Fruit fly (Drosophila melanogaster): ENCODE results near the gene jumu.

jumu gene

dm6 chr3R:10390914-10391377, 41.0 kb downstream of the jumu start (continued):
- no peak for TF ChIP-seq CG15336 (GFP tag; IDR thresholded peaks at IDR 0.05)
- no peak for TF ChIP-seq CG32006 (GFP tag; optimal IDR thresholded peaks at IDR 0.05)
- TF ChIP-seq Hr38 (GFP tag; optimal IDR thresholded peaks at IDR 0.05), result no peak
- TF ChIP-seq Eip75B (GFP tag; optimal IDR thresholded peaks at IDR 0.05), result peak; percentile 33
- TF ChIP-seq Blimp-1 (GFP tag; optimal IDR thresholded peaks at IDR 0.05), result no peak
- TF ChIP-seq pdm3 (GFP tag; optimal IDR thresholded peaks at IDR 0.05), result no peak
- peak; percentile 53 to 59 for TF ChIP-seq ss (GFP tag; optimal IDR thresholded peaks at IDR 0.05)
- TF ChIP-seq fd59A (GFP tag; optimal IDR thresholded peaks at IDR 0.05), result no peak
- no peak for TF ChIP-seq CG6163 (GFP tag; IDR thresholded peaks at IDR 0.05)
- TF ChIP-seq topi (GFP tag; optimal IDR thresholded peaks at IDR 0.05), result peak; percentile 41
- peak; percentile 43 for TF ChIP-seq Met (GFP tag; optimal IDR thresholded peaks at IDR 0.05)
- TF ChIP-seq CG34406 (GFP tag; optimal IDR thresholded peaks at IDR 0.05), result no peak
- TF ChIP-seq Sox102F (GFP tag; optimal IDR thresholded peaks at IDR 0.05), result peak; percentile 16

DNA sequence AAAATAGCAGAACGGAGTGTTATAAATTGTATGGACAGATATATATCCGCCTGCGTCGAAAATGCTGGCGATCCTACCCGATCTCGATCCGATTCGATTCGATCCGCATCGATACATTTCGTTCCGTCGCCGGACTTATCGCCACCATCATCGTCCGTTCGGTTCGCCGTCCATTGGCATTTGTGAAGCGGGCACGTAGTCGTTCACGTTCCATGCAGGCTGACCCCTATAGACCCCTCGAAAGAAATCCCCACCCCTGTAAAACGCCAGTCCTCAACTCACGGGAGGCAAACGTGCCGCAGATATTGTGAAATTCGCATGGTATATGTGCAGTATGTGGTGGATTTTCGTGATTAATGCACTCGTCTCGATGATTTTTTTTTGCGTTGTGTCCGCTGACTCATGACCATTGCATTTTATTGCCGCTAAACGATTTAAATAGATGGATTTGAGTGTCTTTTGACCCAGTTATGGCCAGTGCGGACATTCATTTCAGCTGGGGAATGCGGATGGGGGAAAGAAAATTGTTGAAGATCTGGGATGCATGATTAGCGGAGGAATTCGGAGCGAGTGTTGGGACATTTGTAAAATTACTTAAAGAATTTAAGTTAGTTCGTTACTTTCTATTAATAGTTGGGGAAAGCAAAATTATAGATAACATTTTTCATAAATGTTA, 42.0 kb downstream of the jumu start:
- no peak for TF ChIP-seq Hr4 (GFP tag; optimal IDR thresholded peaks at IDR 0.05)
- TF ChIP-seq CG6792 (GFP tag; optimal IDR thresholded peaks at IDR 0.05), result no peak
- no peak for TF ChIP-seq CG34406 (GFP tag; optimal IDR thresholded peaks at IDR 0.05)
- peak; percentile 99 for TF ChIP-seq svp (GFP tag)
- no peak for TF ChIP-seq CG11902 (GFP tag; optimal IDR thresholded peaks at IDR 0.05)
- TF ChIP-seq eg (GFP tag; IDR thresholded peaks at IDR 0.05), result 0 out of 3 replicates have a peak, but pooled peaks have one; percentile 20
- TF ChIP-seq CG1621 (tag; optimal IDR thresholded peaks at IDR 0.05), result peak; percentile 45
- peak; percentile 56 for TF ChIP-seq vri (GFP tag; optimal IDR thresholded peaks at IDR 0.05)

DNA sequence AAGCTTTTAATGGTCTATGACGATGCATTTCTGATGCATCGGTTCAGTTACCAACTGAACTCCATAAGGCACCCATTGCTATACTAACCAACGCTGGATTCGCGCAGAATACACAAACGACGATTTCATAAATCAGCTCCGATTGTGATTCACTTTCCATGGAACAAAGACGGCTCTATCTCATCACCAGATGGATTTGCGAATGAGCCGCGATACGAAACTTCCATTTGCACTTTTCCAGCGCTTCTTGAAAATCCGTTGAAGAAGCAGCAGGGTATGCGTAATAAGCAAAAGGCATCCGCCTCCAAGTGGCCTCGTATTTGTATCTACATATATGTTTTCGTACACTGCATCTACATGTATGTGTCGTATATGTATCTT, 42.5 kb downstream of the jumu start:
- TF ChIP-seq dsx (GFP tag; optimal IDR thresholded peaks at IDR 0.05; ENCODE audit: poor library complexity, severe bottlenecking), result peak; percentile 10
- TF ChIP-seq CG16779 (tag; optimal IDR thresholded peaks at IDR 0.05), result no peak
- peak; percentile 65 for TF ChIP-seq Eip78C (GFP tag)
- TF ChIP-seq vri (GFP tag; optimal IDR thresholded peaks at IDR 0.05), result peak; percentile 2
- peak; percentile 61 for TF ChIP-seq Sox14 (GFP tag; optimal IDR thresholded peaks at IDR 0.05)
- TF ChIP-seq pdm3 (GFP tag; optimal IDR thresholded peaks at IDR 0.05), result no peak

dm6 chr3R:10393020-10393653, 43.2 kb downstream of the jumu start:
- no peak for TF ChIP-seq Eip78C (GFP tag)
- TF ChIP-seq svp (GFP tag), result peak; percentile 55

- TF ChIP-seq Hr4 (GFP tag; optimal IDR thresholded peaks at IDR 0.05) (peak; percentile 44), Ets96B (tag; optimal IDR thresholded peaks at IDR 0.05) (peak; percentile 20), acj6 (GFP tag; optimal IDR thresholded peaks at IDR 0.05) (peak; percentile 10), CG10631 (GFP tag; optimal IDR thresholded peaks at IDR 0.05) (no peak), Eip78C (GFP tag) (peak; percentile 40), CG3032 (tag; optimal IDR thresholded peaks at IDR 0.05) (peak; percentile 24), Gug (GFP tag; IDR thresholded peaks at IDR 0.05) (0 out of 2 replicates have a peak, but pooled peaks have one; percentile 30), CG9139 (GFP tag; optimal IDR thresholded peaks at IDR 0.05) (no peak), CG6792 (GFP tag; optimal IDR thresholded peaks at IDR 0.05) (no peak), CG1621 (tag; optimal IDR thresholded peaks at IDR 0.05) (no peak), OdsH (GFP tag; optimal IDR thresholded peaks at IDR 0.05) (no peak), vri (GFP tag; optimal IDR thresholded peaks at IDR 0.05) (peak; percentile 84), CG15336 (GFP tag; IDR thresholded peaks at IDR 0.05) (peak; percentile 47), Sox15 (GFP tag; optimal IDR thresholded peaks at IDR 0.05) (no peak), CG8632 (GFP tag; optimal IDR thresholded peaks at IDR 0.05) (peak; percentile 33), CG31627 (GFP tag; optimal IDR thresholded peaks at IDR 0.05) (peak; percentile 14), esn (GFP tag; optimal IDR thresholded peaks at IDR 0.05) (peak; percentile 45), eg (GFP tag; IDR thresholded peaks at IDR 0.05) (peak; percentile 63; the same call in 2 of the 3 replicates), CG11294 (GFP tag; IDR thresholded peaks at IDR 0.05) (0 out of 2 replicates have a peak, but pooled peaks have one; percentile 16), fkh (GFP tag; optimal IDR thresholded peaks at IDR 0.05) (peak; percentile 78), Met (GFP tag; optimal IDR thresholded peaks at IDR 0.05) (peak; percentile 11)
Measured at dm6 chr3R:10393654-10394367, 43.8 kb downstream of the jumu start.
